Fruit fly (Drosophila melanogaster): ENCODE results near the gene CG13073.

The CG13073 gene

dm6 chr3L:16166217-16166997, 50.7 kb downstream of the CG13073 start:
- TF ChIP-seq Vsx2 (GFP tag; optimal IDR thresholded peaks at IDR 0.05; ENCODE audit: partially characterized antibody): peak; percentile 2
- TF ChIP-seq ey (GFP tag; optimal IDR thresholded peaks at IDR 0.05): no peak
- no peak for TF ChIP-seq Hnf4 (GFP tag; optimal IDR thresholded peaks at IDR 0.05)
- TF ChIP-seq sv (GFP tag; optimal IDR thresholded peaks at IDR 0.05): no peak
- no peak for TF ChIP-seq dl (GFP tag; optimal IDR thresholded peaks at IDR 0.05; ENCODE audit: insufficient read depth in 1 of 2, partially characterized antibody in 2 of 2)
- no peak for TF ChIP-seq tai (GFP tag; optimal IDR thresholded peaks at IDR 0.05)
- no peak for TF ChIP-seq brk (GFP tag; optimal IDR thresholded peaks at IDR 0.05)
- TF ChIP-seq br (GFP tag; optimal IDR thresholded peaks at IDR 0.05): peak; percentile 29
- no peak for TF ChIP-seq Abd-B (GFP tag; optimal IDR thresholded peaks at IDR 0.05)
- no peak for TF ChIP-seq CrebA (GFP tag; optimal IDR thresholded peaks at IDR 0.05; ENCODE audit: borderline replicate concordance)
- peak; percentile 2 for TF ChIP-seq OdsH (GFP tag; optimal IDR thresholded peaks at IDR 0.05)
- no peak for TF ChIP-seq dmrt93B (GFP tag; optimal IDR thresholded peaks at IDR 0.05)
- TF ChIP-seq lola (GFP tag; optimal IDR thresholded peaks at IDR 0.05): no peak
- no peak for TF ChIP-seq pan (optimal IDR thresholded peaks at IDR 0.05)
- no peak for TF ChIP-seq usp (GFP tag; optimal IDR thresholded peaks at IDR 0.05)
- TF ChIP-seq Hr78 (GFP tag; optimal IDR thresholded peaks at IDR 0.05): no peak
- TF ChIP-seq rgr (GFP tag; optimal IDR thresholded peaks at IDR 0.05): no peak
- TF ChIP-seq woc (GFP tag; optimal IDR thresholded peaks at IDR 0.05): no peak
- peak; percentile 5 for TF ChIP-seq fru (GFP tag; optimal IDR thresholded peaks at IDR 0.05)
- TF ChIP-seq CG9705 (GFP tag; optimal IDR thresholded peaks at IDR 0.05): no peak
- TF ChIP-seq CG32264 (GFP tag; optimal IDR thresholded peaks at IDR 0.05): no peak
- no peak for TF ChIP-seq Rel (GFP tag; optimal IDR thresholded peaks at IDR 0.05)
- TF ChIP-seq Rel (tag; optimal IDR thresholded peaks at IDR 0.05): peak; percentile 30
- peak; percentile 8 for TF ChIP-seq h (GFP tag; optimal IDR thresholded peaks at IDR 0.05)
- no peak for TF ChIP-seq jim (GFP tag; optimal IDR thresholded peaks at IDR 0.05)
- no peak for TF ChIP-seq Dfd (GFP tag; optimal IDR thresholded peaks at IDR 0.05)
- TF ChIP-seq Sp1 (GFP tag; optimal IDR thresholded peaks at IDR 0.05): peak; percentile 31
- TF ChIP-seq dsf (GFP tag; optimal IDR thresholded peaks at IDR 0.05; ENCODE audit: borderline replicate concordance): no peak
- no peak for TF ChIP-seq GATAd (GFP tag; optimal IDR thresholded peaks at IDR 0.05)
- no peak for TF ChIP-seq sage (GFP tag; optimal IDR thresholded peaks at IDR 0.05)
- no peak for TF ChIP-seq Dif (GFP tag; optimal IDR thresholded peaks at IDR 0.05; ENCODE audit: partially characterized antibody)

DNA sequence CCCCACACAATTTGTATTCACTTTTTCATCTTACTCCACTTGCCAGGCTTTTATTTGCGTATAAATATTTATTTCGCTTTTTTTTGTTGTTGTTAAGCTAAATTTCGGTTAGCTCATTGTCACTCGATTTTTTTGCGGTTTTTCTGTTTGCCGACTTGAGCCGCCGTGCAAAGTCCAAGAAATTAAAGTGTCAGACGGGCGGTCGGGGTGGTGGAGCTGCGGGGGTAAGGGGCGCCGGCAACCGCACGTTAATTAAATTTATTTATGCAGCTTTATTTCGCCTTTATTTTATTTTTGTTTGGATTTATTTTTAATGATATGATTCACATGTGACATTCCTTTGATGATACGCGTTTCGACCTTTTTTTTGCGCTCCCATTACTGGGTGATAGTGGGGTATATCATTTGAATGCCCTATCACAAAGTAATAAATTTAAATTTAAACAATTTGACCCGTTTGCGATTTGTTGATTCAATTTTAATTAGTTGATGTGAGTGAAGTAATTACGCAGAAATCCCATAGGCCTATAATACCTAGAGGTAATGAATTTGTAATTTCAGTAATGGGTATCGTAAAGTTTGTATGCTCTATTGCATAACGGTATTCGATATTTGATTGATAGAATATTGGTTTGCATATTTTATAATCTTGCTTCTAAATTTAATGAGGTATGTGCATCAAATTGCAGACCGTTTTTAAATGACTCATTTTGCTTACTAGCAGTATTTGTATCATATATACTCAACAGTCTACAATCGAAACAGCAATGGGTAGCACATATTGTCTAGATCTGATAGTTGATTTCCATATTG, 51.5 kb downstream of the CG13073 start:
- TF ChIP-seq foxo (GFP tag; optimal IDR thresholded peaks at IDR 0.05) (peak in 1 of 2 experiments; percentile 81), Hr78 (GFP tag; optimal IDR thresholded peaks at IDR 0.05) (no peak), Dfd (GFP tag; optimal IDR thresholded peaks at IDR 0.05) (no peak), Mio (GFP tag; optimal IDR thresholded peaks at IDR 0.05) (no peak), CrebA (GFP tag; optimal IDR thresholded peaks at IDR 0.05; ENCODE audit: borderline replicate concordance) (peak; percentile 77), OdsH (GFP tag; optimal IDR thresholded peaks at IDR 0.05) (peak; percentile 76), pan (optimal IDR thresholded peaks at IDR 0.05) (no peak), ey (GFP tag; optimal IDR thresholded peaks at IDR 0.05) (peak; percentile 85), Vsx2 (GFP tag; optimal IDR thresholded peaks at IDR 0.05; ENCODE audit: partially characterized antibody) (no peak), Abd-B (GFP tag; optimal IDR thresholded peaks at IDR 0.05) (no peak), Jra (GFP tag; optimal IDR thresholded peaks at IDR 0.05) (peak; percentile 15), h (GFP tag; optimal IDR thresholded peaks at IDR 0.05) (peak; percentile 81), lola (GFP tag; optimal IDR thresholded peaks at IDR 0.05) (no peak), fru (GFP tag; optimal IDR thresholded peaks at IDR 0.05) (peak; percentile 78), dl (GFP tag; optimal IDR thresholded peaks at IDR 0.05; ENCODE audit: insufficient read depth in 1 of 2, partially characterized antibody in 2 of 2) (no peak), Hnf4 (GFP tag; optimal IDR thresholded peaks at IDR 0.05) (peak; percentile 90), N (GFP tag; optimal IDR thresholded peaks at IDR 0.05) (no peak), Myc (optimal IDR thresholded peaks at IDR 0.05) (no peak), CG32264 (GFP tag; optimal IDR thresholded peaks at IDR 0.05) (peak; percentile 50), usp (GFP tag; optimal IDR thresholded peaks at IDR 0.05) (no peak), Rel (GFP tag; optimal IDR thresholded peaks at IDR 0.05) (no peak), Rel (tag; optimal IDR thresholded peaks at IDR 0.05) (peak; percentile 46), CG9705 (GFP tag; optimal IDR thresholded peaks at IDR 0.05) (no peak), woc (GFP tag; optimal IDR thresholded peaks at IDR 0.05) (peak; percentile 60), tai (GFP tag; optimal IDR thresholded peaks at IDR 0.05) (no peak), dmrt93B (GFP tag; optimal IDR thresholded peaks at IDR 0.05) (peak; percentile 41), Hr83 (GFP tag; optimal IDR thresholded peaks at IDR 0.05; ENCODE audit: poor library complexity, severe bottlenecking) (no peak), br (GFP tag; optimal IDR thresholded peaks at IDR 0.05) (peak; percentile 76), GATAd (GFP tag; optimal IDR thresholded peaks at IDR 0.05) (no peak), brk (GFP tag; optimal IDR thresholded peaks at IDR 0.05) (no peak), sv (GFP tag; optimal IDR thresholded peaks at IDR 0.05) (peak; percentile 4), Sp1 (GFP tag; optimal IDR thresholded peaks at IDR 0.05) (peak; percentile 29), HLH106 (tag; optimal IDR thresholded peaks at IDR 0.05) (peak; percentile 49), dsf (GFP tag; optimal IDR thresholded peaks at IDR 0.05; ENCODE audit: borderline replicate concordance) (no peak), jim (GFP tag; optimal IDR thresholded peaks at IDR 0.05) (peak; percentile 15), psq (GFP tag; optimal IDR thresholded peaks at IDR 0.05) (peak; percentile 62), Dif (GFP tag; optimal IDR thresholded peaks at IDR 0.05; ENCODE audit: partially characterized antibody) (no peak), sage (GFP tag; optimal IDR thresholded peaks at IDR 0.05) (peak; percentile 47), rgr (GFP tag; optimal IDR thresholded peaks at IDR 0.05) (peak; percentile 78)

Data from whole organism, wandering third instar larva.